Worm (Caenorhabditis elegans): Measurements from ENCODE around the gene Y49E10.29.

- no peak for TF ChIP-seq alr-1 (tag; optimal IDR thresholded peaks at IDR 0.05)
- TF ChIP-seq nhr-6 (tag; optimal IDR thresholded peaks at IDR 0.05), result no peak
- no peak for TF ChIP-seq unc-39 (tag; optimal IDR thresholded peaks at IDR 0.05)
- no peak for TF ChIP-seq egl-27 (tag; optimal IDR thresholded peaks at IDR 0.05)
- no peak for TF ChIP-seq nhr-12 (tag; optimal IDR thresholded peaks at IDR 0.05)
- no peak for TF ChIP-seq elt-3 (tag; optimal IDR thresholded peaks at IDR 0.05)
Measured at ce11 chrIII:12439056-12439455, 29.9 kb upstream of the Y49E10.29 start.
